Worm (Caenorhabditis elegans) whole organism, young adult: ENCODE data around the gene srz-5.

Experiments
- B0019.2 ChIP-seq: fragments of 200-800 bp; sonication (Bioruptor generic); conservative IDR thresholded peaks from 2 replicates; pipeline ENCODE4 v1.3.6; 2022; ENCODE audit warnings: missing genetic modification reagents, missing genetic modification characterization, missing compliant biosample characterization
- F22D6.2 ChIP-seq: sonication (generic microtip); optimal IDR thresholded peaks from 2 replicates; lab custom pipeline; 2016; ENCODE audit warnings: mild to moderate bottlenecking, missing genetic modification characterization, missing compliant biosample characterization
- F23B12.7 ChIP-seq: sonication (generic microtip); optimal IDR thresholded peaks from 2 replicates; lab custom pipeline; 2017; ENCODE audit warnings: missing genetic modification characterization, mild to moderate bottlenecking, missing compliant biosample characterization, antibody characterized with exemption, moderate library complexity; ENCODE audit not compliant: insufficient read depth
- F49E8.2 ChIP-seq: sonication (generic microtip); optimal IDR thresholded peaks from 3 replicates; lab custom pipeline; 2017; ENCODE audit warnings: missing genetic modification characterization, mild to moderate bottlenecking, missing compliant biosample characterization, antibody characterized with exemption, moderate library complexity; ENCODE audit not compliant: insufficient read depth
- F57A8.1 ChIP-seq: fragments of 200-800 bp; sonication (Bioruptor generic); optimal IDR thresholded peaks from 2 replicates; lab custom pipeline; 2018; ENCODE audit warnings: mild to moderate bottlenecking, missing genetic modification characterization, moderate library complexity, missing compliant biosample characterization
- K11D2.4 ChIP-seq: fragments of 200-800 bp; sonication (Bioruptor generic); IDR thresholded peaks from 2 replicates; pipeline ENCODE4 v1.3.6; 2022; ENCODE audit warnings: missing genetic modification reagents, missing genetic modification characterization, missing compliant biosample characterization
- T26A5.8 ChIP-seq: sonication (generic microtip); optimal IDR thresholded peaks from 2 replicates; lab custom pipeline; 2016; ENCODE audit warnings: missing genetic modification characterization, missing compliant biosample characterization
- Y53F4B.3 ChIP-seq: fragments of 200-800 bp; sonication (Bioruptor generic); IDR thresholded peaks from 2 replicates; pipeline ENCODE4 v1.3.6; 2022; ENCODE audit warnings: missing genetic modification reagents, missing genetic modification characterization, missing compliant biosample characterization
- Y53G8AR.9 ChIP-seq: fragments of 200-800 bp; sonication (Bioruptor generic); conservative IDR thresholded peaks from 2 replicates; pipeline ENCODE4 v1.3.6; 2022; ENCODE audit warnings: missing genetic modification reagents, missing genetic modification characterization, missing compliant biosample characterization
- Y67H2A.10 ChIP-seq: fragments of 200-800 bp; sonication (Bioruptor generic); conservative IDR thresholded peaks from 2 replicates; pipeline ENCODE4 v1.3.6; 2022; ENCODE audit warnings: missing genetic modification reagents, missing genetic modification characterization, missing compliant biosample characterization
- Y95B8A.8 ChIP-seq: fragments of 200-800 bp; sonication (Bioruptor generic); IDR thresholded peaks from 2 replicates; pipeline ENCODE4 v1.3.6; 2022; ENCODE audit warnings: missing genetic modification reagents, missing genetic modification characterization, missing compliant biosample characterization
- ZK185.1 ChIP-seq: sonication (generic microtip); optimal IDR thresholded peaks from 2 replicates; lab custom pipeline; 2016; ENCODE audit warnings: mild to moderate bottlenecking, missing genetic modification characterization, missing compliant biosample characterization; ENCODE audit not compliant: poor library complexity, severe bottlenecking
- akir-1 ChIP-seq: fragments of 200-800 bp; sonication (Bioruptor generic); optimal IDR thresholded peaks from 2 replicates; lab custom pipeline; 2018; ENCODE audit warnings: mild to moderate bottlenecking, missing genetic modification characterization, moderate library complexity, missing compliant biosample characterization
- aptf-2 ChIP-seq: fragments of 200-800 bp; sonication (Bioruptor generic); conservative IDR thresholded peaks from 2 replicates; pipeline ENCODE4 v1.3.6; 2022; ENCODE audit warnings: missing genetic modification reagents, missing genetic modification characterization, missing compliant biosample characterization
- aptf-3 ChIP-seq: fragments of 200-800 bp; sonication (Bioruptor generic); IDR thresholded peaks from 2 replicates; pipeline ENCODE4 v1.3.6; 2022; ENCODE audit warnings: missing genetic modification characterization, missing compliant biosample characterization
- attf-3 ChIP-seq: fragments of 200-800 bp; sonication (Bioruptor generic); conservative IDR thresholded peaks from 2 replicates; pipeline ENCODE4 v1.3.6; 2022; ENCODE audit warnings: missing genetic modification reagents, missing genetic modification characterization, missing compliant biosample characterization
- attf-6 ChIP-seq: fragments of 200-800 bp; sonication (Bioruptor generic); IDR thresholded peaks from 2 replicates; pipeline ENCODE4 v1.3.6; 2022; ENCODE audit warnings: missing genetic modification reagents, missing genetic modification characterization, missing compliant biosample characterization
- bed-1 ChIP-seq: fragments of 200-800 bp; sonication (Bioruptor generic); IDR thresholded peaks from 2 replicates; pipeline ENCODE4 v1.3.6; 2022; ENCODE audit warnings: missing genetic modification reagents, missing genetic modification characterization, missing compliant biosample characterization
- cebp-1 ChIP-seq, 2 experiments: fragments of 200-800 bp in 1 of 2; sonication (Bioruptor generic) in 1 of 2; sonication (generic microtip) in 1 of 2; IDR thresholded peaks in 1 of 2; optimal IDR thresholded peaks in 1 of 2; 2 replicates each; pipeline versions ENCODE4 v1.3.6 to Lab custom; 2017 to 2022; ENCODE audit warnings: missing compliant biosample characterization in 2 of 2, missing genetic modification characterization in 2 of 2, mild to moderate bottlenecking in 1 of 2, missing genetic modification reagents in 1 of 2, moderate library complexity in 1 of 2
- cebp-2 ChIP-seq: fragments of 200-800 bp; sonication (Bioruptor generic); IDR thresholded peaks from 2 replicates; pipeline ENCODE4 v1.3.6; 2022; ENCODE audit warnings: missing genetic modification characterization, missing compliant biosample characterization
- ceh-100 ChIP-seq: fragments of 200-800 bp; sonication (Bioruptor generic); IDR thresholded peaks from 2 replicates; pipeline ENCODE4 v1.3.6; 2022; ENCODE audit warnings: missing genetic modification reagents, missing genetic modification characterization, missing compliant biosample characterization
- ceh-40 ChIP-seq: fragments of 200-800 bp; sonication (Bioruptor generic); IDR thresholded peaks from 2 replicates; pipeline ENCODE4 v1.3.6; 2022; ENCODE audit warnings: missing genetic modification characterization, missing compliant biosample characterization
- ceh-79 ChIP-seq: sonication (generic microtip); optimal IDR thresholded peaks from 2 replicates; lab custom pipeline; 2017; ENCODE audit warnings: mild to moderate bottlenecking, missing genetic modification characterization, missing compliant biosample characterization
- ceh-91 ChIP-seq: fragments of 200-800 bp; sonication (Bioruptor generic); IDR thresholded peaks from 2 replicates; pipeline ENCODE4 v1.3.6; 2022; ENCODE audit warnings: missing genetic modification reagents, missing genetic modification characterization, missing compliant biosample characterization
- efl-1 ChIP-seq: fragments of 150-350 bp; optimal IDR thresholded peaks from 2 replicates; lab custom pipeline; 2014; ENCODE audit warnings: missing biosample characterization, missing genetic modification reagents, missing genetic modification characterization
- fkh-3 ChIP-seq: sonication (generic microtip); optimal IDR thresholded peaks from 2 replicates; lab custom pipeline; 2016; ENCODE audit warnings: mild to moderate bottlenecking, missing genetic modification characterization, missing compliant biosample characterization
- him-1 ChIP-seq: sonication (generic microtip); optimal IDR thresholded peaks from 2 replicates; lab custom pipeline; 2016; ENCODE audit warnings: missing genotype, missing genetic modification reagents, missing genetic modification characterization, missing compliant biosample characterization
- hmg-1.2 ChIP-seq: fragments of 200-800 bp; sonication (Bioruptor generic); IDR thresholded peaks from 2 replicates; pipeline ENCODE4 v1.3.6; 2022; ENCODE audit warnings: missing genetic modification reagents, missing genetic modification characterization, missing compliant biosample characterization
- hsf-1 ChIP-seq: fragments of 200-800 bp; sonication (Bioruptor generic); IDR thresholded peaks from 2 replicates; pipeline ENCODE4 v1.3.6; 2022; ENCODE audit warnings: missing genetic modification reagents, missing genetic modification characterization, missing compliant biosample characterization
- lin-26 ChIP-seq: fragments of 200-800 bp; sonication (Bioruptor generic); IDR thresholded peaks from 2 replicates; pipeline ENCODE4 v1.3.6; 2022; ENCODE audit warnings: missing genetic modification reagents, missing genetic modification characterization, missing compliant biosample characterization
- lin-35 ChIP-seq, 3 experiments: fragments of 150-350 bp in 2 of 3; sonication (generic microtip) in 1 of 3; optimal IDR thresholded peaks; 2 replicates each; lab custom pipeline; 2014 to 2018; ENCODE audit warnings: missing biosample characterization in 3 of 3, missing genetic modification characterization in 3 of 3, missing genetic modification reagents in 3 of 3
- lir-1 ChIP-seq: fragments of 200-800 bp; sonication (Bioruptor generic); conservative IDR thresholded peaks from 2 replicates; pipeline ENCODE4 v1.3.6; 2022; ENCODE audit warnings: missing genetic modification reagents, missing genetic modification characterization, missing compliant biosample characterization
- lsl-1 ChIP-seq: fragments of 200-800 bp; sonication (Bioruptor generic); optimal IDR thresholded peaks from 2 replicates; lab custom pipeline; 2018; ENCODE audit warnings: mild to moderate bottlenecking, missing genetic modification characterization, moderate library complexity, missing compliant biosample characterization
- lsy-27 ChIP-seq: sonication (generic microtip); optimal IDR thresholded peaks from 2 replicates; lab custom pipeline; 2017; ENCODE audit warnings: missing genetic modification characterization, mild to moderate bottlenecking, missing compliant biosample characterization, antibody characterized with exemption, missing genotype, borderline replicate concordance; ENCODE audit not compliant: insufficient read depth
- nfya-1 ChIP-seq: sonication (generic microtip); optimal IDR thresholded peaks from 2 replicates; lab custom pipeline; 2017; ENCODE audit warnings: antibody characterized with exemption, missing compliant biosample characterization, missing genetic modification characterization, borderline replicate concordance; ENCODE audit not compliant: insufficient read depth
- pha-4 ChIP-seq: fragments of 150-350 bp; sonication (generic microtip); optimal IDR thresholded peaks from 2 replicates; lab custom pipeline; 2014; ENCODE audit warnings: missing biosample characterization, missing genetic modification reagents, missing genetic modification characterization
- rec-8 ChIP-seq, 2 experiments: sonication (generic microtip); optimal IDR thresholded peaks; 2 replicates each; lab custom pipeline; 2016; ENCODE audit warnings: mild to moderate bottlenecking in 2 of 2, missing genetic modification characterization in 2 of 2, missing genetic modification reagents in 2 of 2, missing genotype in 2 of 2, missing biosample characterization in 1 of 2, missing compliant biosample characterization in 1 of 2, moderate library complexity in 1 of 2
- rpc-1 ChIP-seq, 2 experiments: fragments of 150-350 bp in 1 of 2; sonication (generic microtip) in 1 of 2; optimal IDR thresholded peaks; 2 replicates each; lab custom pipeline; 2014 to 2018; ENCODE audit warnings: missing biosample characterization in 1 of 2, missing genetic modification characterization in 1 of 2, missing genetic modification reagents in 1 of 2, missing genotype in 1 of 2
- sdz-38 ChIP-seq: sonication (generic microtip); optimal IDR thresholded peaks from 2 replicates; lab custom pipeline; 2016; ENCODE audit warnings: missing genotype, missing genetic modification characterization, missing compliant biosample characterization
- snpc-1.3 ChIP-seq: sonication (generic microtip); optimal IDR thresholded peaks from 2 replicates; lab custom pipeline; 2017; ENCODE audit warnings: missing genetic modification characterization, mild to moderate bottlenecking, missing compliant biosample characterization, antibody characterized with exemption, moderate library complexity, missing genotype, missing genetic modification reagents; ENCODE audit not compliant: insufficient read depth
- somi-1 ChIP-seq: fragments of 200-800 bp; sonication (Bioruptor generic); optimal IDR thresholded peaks from 2 replicates; lab custom pipeline; 2018; ENCODE audit warnings: mild to moderate bottlenecking, missing genetic modification characterization, missing compliant biosample characterization
- unc-130 ChIP-seq: sonication (generic microtip); optimal IDR thresholded peaks from 2 replicates; lab custom pipeline; 2016; ENCODE audit warnings: missing genetic modification reagents, missing genetic modification characterization, missing compliant biosample characterization
- xnd-1 ChIP-seq: sonication (generic microtip); optimal IDR thresholded peaks from 2 replicates; lab custom pipeline; 2016; ENCODE audit warnings: missing genotype, missing genetic modification reagents, missing genetic modification characterization, missing compliant biosample characterization
- zfh-2 ChIP-seq: fragments of 200-800 bp; sonication (Bioruptor generic); conservative IDR thresholded peaks from 2 replicates; pipeline ENCODE4 v1.3.6; 2022; ENCODE audit warnings: missing genetic modification reagents, missing genetic modification characterization, missing compliant biosample characterization
- ztf-22 ChIP-seq: fragments of 200-800 bp; sonication (Bioruptor generic); optimal IDR thresholded peaks from 2 replicates; lab custom pipeline; 2018; ENCODE audit warnings: mild to moderate bottlenecking, missing genetic modification characterization, moderate library complexity, missing compliant biosample characterization
- ztf-28 ChIP-seq: fragments of 200-800 bp; sonication (Bioruptor generic); IDR thresholded peaks from 2 replicates; pipeline ENCODE4 v1.3.6; 2022; ENCODE audit warnings: missing genetic modification reagents, missing genetic modification characterization, missing compliant biosample characterization

The srz-5 gene

ce11 chrII:3482231-3482630 lies 32.3 kb downstream of the srz-5 start, which contains the start of gene smu-2 (continued):
- TF ChIP-seq zfh-2 (GFP tag; lab: Robert Waterston, UW) = no peak
- no peak for TF ChIP-seq aptf-3
- TF ChIP-seq ztf-22 (GFP tag; lab: Kevin White, UChicago) = no peak
- TF ChIP-seq unc-130 = no peak
- no peak for TF ChIP-seq fkh-3
- peak; percentile 50 for TF ChIP-seq lsl-1
- no peak for TF ChIP-seq cebp-2
- TF ChIP-seq Y95B8A.8 = no peak
- TF ChIP-seq aptf-2 = peak; percentile 66; the same call in 1 of the 2 replicates
- TF ChIP-seq Y53F4B.3 (GFP tag; lab: Robert Waterston, UW) = no peak
- no peak for TF ChIP-seq ztf-28
- no peak for TF ChIP-seq bed-1 (GFP tag; lab: Robert Waterston, UW)
- TF ChIP-seq hmg-1.2 (GFP tag; lab: Robert Waterston, UW) = peak; percentile 49; the same call in 1 of the 2 replicates
- TF ChIP-seq lin-35 (GFP tag; optimal IDR thresholded peaks at IDR 0.05; lab: Kevin White, UChicago) = no peak
- no peak for TF ChIP-seq K11D2.4 (GFP tag; lab: Robert Waterston, UW)
- peak; percentile 1 for TF ChIP-seq F49E8.2
- no peak for TF ChIP-seq ceh-100 (GFP tag; lab: Robert Waterston, UW)
- 0 out of 2 replicates have a peak, but pooled peaks have one; percentile 34 for TF ChIP-seq lin-26 (GFP tag; lab: Robert Waterston, UW)
- TF ChIP-seq pha-4 (tag; lab: Kevin White, UChicago) = no peak
- TF ChIP-seq sdz-38 (tag; lab: Kevin White, UChicago) = no peak
- no peak for TF ChIP-seq hsf-1 (GFP tag; lab: Robert Waterston, UW)
- TF ChIP-seq cebp-1 (GFP tag; IDR thresholded peaks at IDR 0.05; lab: Robert Waterston, UW) = no peak
- TF ChIP-seq cebp-1 (tag; optimal IDR thresholded peaks at IDR 0.05; lab: Kevin White, UChicago) = no peak
- no peak for TF ChIP-seq akir-1 (GFP tag; lab: Kevin White, UChicago)
- TF ChIP-seq somi-1 (GFP tag; lab: Kevin White, UChicago) = no peak
- TF ChIP-seq him-1 (tag; lab: Kevin White, UChicago) = peak; percentile 51
- no peak for TF ChIP-seq xnd-1 (tag; lab: Kevin White, UChicago)
- no peak for TF ChIP-seq ceh-40 (GFP tag; lab: Robert Waterston, UW)
- no peak for TF ChIP-seq F57A8.1
- no peak for TF ChIP-seq Y53G8AR.9 (GFP tag; lab: Robert Waterston, UW)
- TF ChIP-seq ceh-91 = no peak
- no peak for TF ChIP-seq rpc-1 (optimal IDR thresholded peaks at IDR 0.05; lab: Kevin White, UChicago)
- TF ChIP-seq rpc-1 (tag; optimal IDR thresholded peaks at IDR 0.05; lab: Kevin White, UChicago) = no peak
- TF ChIP-seq rec-8 (tag; optimal IDR thresholded peaks at IDR 0.05; lab: Kevin White, UChicago) = peak; percentile 14 to 34
- no peak; the same call in 1 of the 2 replicates for TF ChIP-seq attf-3
- TF ChIP-seq B0019.2 (GFP tag; lab: Robert Waterston, UW) = no peak
- TF ChIP-seq efl-1 (GFP tag; lab: Kevin White, UChicago) = peak; percentile 11
- no peak for TF ChIP-seq nfya-1 (tag; lab: Kevin White, UChicago)
- no peak for TF ChIP-seq lir-1 (GFP tag; lab: Robert Waterston, UW)
- no peak for TF ChIP-seq T26A5.8 (tag; lab: Kevin White, UChicago)
- TF ChIP-seq ZK185.1 (tag; lab: Kevin White, UChicago) = no peak
- no peak for TF ChIP-seq attf-6 (GFP tag; lab: Robert Waterston, UW)
- no peak for TF ChIP-seq Y67H2A.10
- TF ChIP-seq snpc-1.3 = no peak
- TF ChIP-seq lsy-27 (tag; lab: Kevin White, UChicago) = no peak
- no peak for TF ChIP-seq F23B12.7
- no peak for TF ChIP-seq F22D6.2 (tag; lab: Kevin White, UChicago)
- TF ChIP-seq ceh-79 (tag; lab: Kevin White, UChicago) = no peak
